Worm (Caenorhabditis elegans) whole organism, L4 larva: ENCODE measurements around the gene C04C3.14.

Experiments used
- duxl-1 ChIP-seq: sonication (generic microtip); optimal IDR thresholded peaks from 2 replicates; lab custom pipeline; 2016; ENCODE audit warnings: mild to moderate bottlenecking, missing genetic modification characterization, moderate library complexity, missing compliant biosample characterization; ENCODE audit not compliant: poor library complexity
- hlh-11 ChIP-seq: fragments of 200-800 bp; sonication (Bioruptor generic); optimal IDR thresholded peaks from 2 replicates; lab custom pipeline; 2018; ENCODE audit warnings: mild to moderate bottlenecking, missing genetic modification characterization, missing compliant biosample characterization
- lim-7 ChIP-seq: fragments of 200-800 bp; sonication (Bioruptor generic); IDR thresholded peaks from 2 replicates; pipeline ENCODE4 v1.3.6; 2022; ENCODE audit warnings: missing genetic modification characterization, missing compliant biosample characterization
- mxl-2 ChIP-seq: fragments of 200-800 bp; sonication (Bioruptor generic); conservative IDR thresholded peaks from 2 replicates; pipeline ENCODE4 v1.3.6; 2022; ENCODE audit warnings: missing genetic modification reagents, missing genetic modification characterization, missing compliant biosample characterization
- nhr-28 ChIP-seq: fragments of 150-350 bp; optimal IDR thresholded peaks from 2 replicates; lab custom pipeline; 2014; ENCODE audit warnings: missing biosample characterization, missing genetic modification characterization
- rbr-2 ChIP-seq: sonication (generic microtip); optimal IDR thresholded peaks from 2 replicates; lab custom pipeline; 2016; ENCODE audit warnings: missing genotype, missing genetic modification characterization, missing compliant biosample characterization
- unc-62 ChIP-seq, 3 experiments: fragments of 150-350 bp in 1 of 3; sonication (generic microtip); optimal IDR thresholded peaks in 2 of 3; peaks in 1 of 3; 1 replicate in 1 of 3; 2 replicates in 2 of 3; lab custom pipeline; 2014 to 2017; ENCODE audit warnings: missing biosample characterization in 3 of 3, missing genetic modification characterization in 3 of 3, missing genetic modification reagents in 3 of 3, missing genotype in 1 of 3

DNA sequence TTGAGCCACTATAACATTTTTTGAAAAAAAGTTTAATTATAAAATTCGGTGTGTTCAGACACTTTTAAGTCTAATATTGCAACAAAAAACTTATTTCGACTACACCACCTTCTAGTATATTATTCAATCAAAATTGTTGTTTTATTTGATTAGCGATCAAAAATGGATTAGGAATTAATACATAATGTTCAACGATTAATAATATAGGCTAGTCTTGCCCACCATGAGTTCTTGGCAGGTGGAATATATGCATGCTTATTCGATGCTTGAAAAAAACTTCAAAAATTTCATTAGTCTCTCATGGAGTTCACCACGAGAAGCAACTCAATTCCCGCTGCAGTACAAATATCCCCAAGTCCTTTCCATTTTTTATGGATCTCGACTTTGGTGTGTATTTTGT lies 40.3 kb downstream of the C04C3.14 start, which contains the start of gene srz-32:
- TF ChIP-seq rbr-2 (tag; lab: Kevin White, UChicago) (no peak), nhr-28 (no peak), hlh-11 (no peak), mxl-2 (GFP tag; lab: Robert Waterston, UW) (no peak), duxl-1 (tag; lab: Kevin White, UChicago) (no peak), lim-7 (GFP tag; lab: Robert Waterston, UW) (no peak), unc-62 (GFP tag; optimal IDR thresholded peaks at IDR 0.05 in 1 of 2; lab: Kevin White, UChicago) (no peak), unc-62 (tag; optimal IDR thresholded peaks at IDR 0.05; lab: Kevin White, UChicago) (no peak)
